Worm (Caenorhabditis elegans): ENCODE results near the gene let-268.

The let-268 gene

DNA sequence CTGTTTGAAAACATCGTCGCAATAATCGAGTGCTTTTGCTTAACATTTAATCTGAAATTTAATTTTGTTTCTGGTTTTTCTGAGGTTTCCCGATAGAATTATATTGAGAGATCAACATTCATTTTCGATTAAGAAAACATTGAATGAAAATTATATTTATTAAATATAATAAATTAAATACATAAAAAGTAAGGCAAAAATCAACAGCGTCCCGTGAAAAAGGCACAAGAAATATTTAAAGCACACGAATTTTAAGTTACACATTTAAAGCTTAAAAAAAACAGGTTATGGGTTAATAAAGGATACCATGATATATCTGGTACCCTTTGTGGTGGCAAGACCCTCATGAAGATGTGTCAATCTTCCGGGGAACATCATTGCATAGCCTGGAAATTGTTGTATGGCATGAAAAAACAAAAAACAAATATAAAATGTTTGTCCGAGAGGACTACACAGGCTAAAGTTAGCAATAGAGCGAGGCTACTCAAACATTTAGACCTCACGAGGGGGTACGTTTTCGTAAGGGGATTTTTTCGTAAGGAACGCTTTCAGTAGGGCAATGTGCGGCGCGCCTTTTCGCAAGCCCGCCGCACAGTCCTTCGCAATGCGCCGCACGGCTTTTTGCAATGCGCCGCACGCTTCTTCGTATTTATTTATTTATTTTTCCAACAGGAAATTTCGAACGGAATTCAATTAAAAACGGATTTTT, 6.5 kb downstream of the let-268 start, which contains the start of gene mtcu-2:
Gene mtcu-2, minus strand, starts transcription at position 51 of the 709 bp plus-strand sequence.
- TF ChIP-seq W03F9.2 (tag; optimal IDR thresholded peaks at IDR 0.05), result peak; percentile 40

DNA sequence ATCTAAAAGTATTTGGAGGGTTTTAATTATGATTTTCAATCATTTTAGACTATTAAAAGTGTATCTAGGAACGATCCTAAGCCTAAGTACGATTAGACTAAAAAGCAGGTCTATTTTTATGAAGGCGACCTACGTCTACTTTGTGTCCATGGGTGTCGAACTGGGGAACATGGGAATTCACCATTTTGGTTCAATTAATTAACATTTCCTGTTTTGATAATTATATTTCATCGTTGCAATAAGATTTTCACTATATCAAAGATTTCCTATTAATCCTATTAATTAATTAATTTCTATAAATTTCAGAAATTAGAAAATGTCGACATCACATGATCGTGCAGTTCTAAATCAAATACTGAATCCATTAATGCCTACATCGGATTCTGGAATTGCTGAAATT, 9.9 kb downstream of the let-268 start, which contains the start of gene ttc-36:
Gene ttc-36, plus strand, starts transcription at position 301 of the 400 bp plus-strand sequence.
- no peak for TF ChIP-seq him-1 (tag; optimal IDR thresholded peaks at IDR 0.05)
- TF ChIP-seq W03F9.2 (tag; optimal IDR thresholded peaks at IDR 0.05), result no peak
- TF ChIP-seq dao-5 (tag; optimal IDR thresholded peaks at IDR 0.05), result no peak

DNA sequence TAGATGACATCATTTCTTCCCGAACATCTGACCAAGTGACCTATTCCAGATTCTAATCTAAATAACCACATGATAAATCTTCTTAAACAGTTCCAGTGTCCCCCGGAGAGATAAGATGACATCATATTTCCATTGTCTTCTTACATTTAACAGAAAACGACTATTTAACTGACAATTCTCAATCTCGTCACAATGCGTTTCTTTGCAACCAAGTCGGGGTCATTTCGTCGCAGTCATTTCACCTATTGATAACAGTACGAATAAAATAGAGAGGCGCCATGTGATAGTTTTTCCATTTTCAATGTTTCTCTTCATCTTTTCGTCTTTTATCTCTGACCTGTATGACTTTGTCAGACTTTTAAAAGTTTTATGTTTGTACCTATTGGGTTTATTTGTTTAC, 10.7 kb downstream of the let-268 start:
- no peak for TF ChIP-seq W03F9.2 (tag; optimal IDR thresholded peaks at IDR 0.05)
- TF ChIP-seq dao-5 (tag; optimal IDR thresholded peaks at IDR 0.05), result no peak
- TF ChIP-seq him-1 (tag; optimal IDR thresholded peaks at IDR 0.05), result no peak

DNA sequence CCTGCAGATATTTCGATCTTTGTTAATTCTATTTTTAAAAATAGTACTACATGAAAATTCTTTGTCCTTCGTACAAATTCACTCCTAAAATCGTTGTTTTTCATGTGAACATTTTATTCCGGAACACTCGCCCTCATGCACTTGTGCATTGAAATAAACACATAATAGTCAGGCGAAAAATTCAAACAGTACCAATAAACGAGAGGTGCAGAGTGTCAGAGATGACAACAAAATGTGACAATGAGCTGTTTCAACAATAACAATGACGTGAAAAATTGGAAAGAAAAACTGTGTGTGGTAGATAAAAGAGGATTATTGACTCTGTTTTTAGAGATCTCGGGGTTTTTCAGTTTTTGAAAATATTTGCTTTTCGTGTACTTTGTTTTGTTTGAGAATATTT, 11.6 kb downstream of the let-268 start, which contains the start of gene F52H3.6:
Gene F52H3.6, minus strand, starts transcription at position 228 of the 400 bp plus-strand sequence.
- no peak for TF ChIP-seq dao-5 (tag; optimal IDR thresholded peaks at IDR 0.05)
- TF ChIP-seq W03F9.2 (tag; optimal IDR thresholded peaks at IDR 0.05), result no peak
- TF ChIP-seq him-1 (tag; optimal IDR thresholded peaks at IDR 0.05), result no peak

DNA sequence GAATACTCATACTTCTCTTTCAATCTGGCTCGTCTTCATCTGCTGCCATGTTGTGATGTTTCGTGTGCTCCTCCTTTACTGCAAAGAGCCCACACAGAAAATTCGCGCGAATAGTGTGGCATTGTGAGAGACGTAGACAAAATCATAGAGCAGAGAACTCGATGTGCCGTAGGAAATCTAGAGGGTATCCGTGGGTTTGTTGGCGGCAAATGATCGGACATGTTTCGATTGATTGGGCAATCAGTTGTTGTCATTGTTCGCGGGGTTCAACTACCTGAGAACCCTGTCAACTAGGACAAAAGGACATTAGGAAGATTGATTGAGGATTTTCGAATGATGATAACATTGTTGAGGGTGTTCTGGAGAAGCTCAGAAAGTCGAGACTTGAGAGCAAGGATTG, 14.7 kb downstream of the let-268 start:
- TF ChIP-seq dao-5 (tag; optimal IDR thresholded peaks at IDR 0.05) (no peak), him-1 (tag; optimal IDR thresholded peaks at IDR 0.05) (no peak), W03F9.2 (tag; optimal IDR thresholded peaks at IDR 0.05) (no peak)

DNA sequence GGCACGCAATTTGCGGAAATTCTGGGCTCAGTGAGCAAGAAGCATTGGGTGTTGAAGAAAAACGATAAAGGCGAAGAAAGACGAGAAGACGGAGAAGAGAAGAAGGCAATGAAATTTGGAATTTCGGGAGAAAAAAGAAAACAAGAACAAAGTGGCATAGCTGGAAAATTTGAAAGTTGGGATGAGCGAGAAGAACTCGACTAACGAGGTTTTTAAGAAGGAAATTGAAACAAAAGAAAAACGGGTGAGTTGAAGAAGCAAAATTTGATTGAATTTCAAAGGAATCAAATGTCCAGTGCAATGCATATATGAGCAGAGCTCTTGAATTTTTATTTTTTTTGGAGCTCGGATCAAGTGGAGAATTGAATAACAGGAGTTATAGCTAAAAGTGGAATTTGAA, 18.0 kb downstream of the let-268 start:
- TF ChIP-seq him-1 (tag; optimal IDR thresholded peaks at IDR 0.05), result no peak
- no peak for TF ChIP-seq W03F9.2 (tag; optimal IDR thresholded peaks at IDR 0.05)
- TF ChIP-seq dao-5 (tag; optimal IDR thresholded peaks at IDR 0.05), result no peak

DNA sequence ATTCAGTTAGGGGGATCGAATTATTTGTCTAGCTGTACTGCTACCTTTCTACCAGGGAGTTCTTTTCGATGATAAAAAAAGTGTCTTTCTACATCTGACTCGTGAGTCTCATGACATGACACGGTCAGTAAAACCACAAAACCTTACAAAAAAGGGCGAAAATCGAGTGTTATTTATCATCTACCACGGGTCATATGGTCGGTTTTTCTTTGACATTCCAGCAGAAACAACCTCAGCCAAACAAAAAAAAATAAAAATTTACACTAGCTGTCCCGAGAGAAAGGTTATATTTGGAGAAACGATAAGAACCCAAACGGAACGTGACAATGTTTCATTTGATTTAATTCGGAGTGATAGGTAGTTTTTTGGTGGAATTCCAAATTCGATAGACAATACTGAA, 20.1 kb downstream of the let-268 start:
- TF ChIP-seq him-1 (tag; optimal IDR thresholded peaks at IDR 0.05), result no peak
- no peak for TF ChIP-seq W03F9.2 (tag; optimal IDR thresholded peaks at IDR 0.05)
- no peak for TF ChIP-seq dao-5 (tag; optimal IDR thresholded peaks at IDR 0.05)

DNA sequence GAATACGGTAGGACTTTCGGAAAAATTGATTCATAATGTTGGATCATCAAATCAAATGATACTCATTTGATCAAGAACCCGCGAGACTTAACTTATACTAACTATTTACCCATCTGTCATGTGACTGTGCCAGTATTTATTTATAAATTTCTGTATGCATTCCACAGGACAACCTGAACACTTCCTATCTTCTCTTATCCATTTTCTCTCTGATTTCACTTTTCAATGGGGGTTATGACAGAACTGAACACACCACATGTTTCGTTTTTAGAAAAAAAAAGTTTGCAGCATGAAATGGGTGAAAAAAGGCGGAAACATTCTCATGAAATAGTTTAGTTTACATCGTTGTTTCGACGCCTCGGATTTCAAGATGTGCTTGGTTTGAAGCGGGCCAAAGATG, 22.3 kb downstream of the let-268 start:
- TF ChIP-seq W03F9.2 (tag; optimal IDR thresholded peaks at IDR 0.05) (no peak), him-1 (tag; optimal IDR thresholded peaks at IDR 0.05) (no peak), dao-5 (tag; optimal IDR thresholded peaks at IDR 0.05) (no peak)

DNA sequence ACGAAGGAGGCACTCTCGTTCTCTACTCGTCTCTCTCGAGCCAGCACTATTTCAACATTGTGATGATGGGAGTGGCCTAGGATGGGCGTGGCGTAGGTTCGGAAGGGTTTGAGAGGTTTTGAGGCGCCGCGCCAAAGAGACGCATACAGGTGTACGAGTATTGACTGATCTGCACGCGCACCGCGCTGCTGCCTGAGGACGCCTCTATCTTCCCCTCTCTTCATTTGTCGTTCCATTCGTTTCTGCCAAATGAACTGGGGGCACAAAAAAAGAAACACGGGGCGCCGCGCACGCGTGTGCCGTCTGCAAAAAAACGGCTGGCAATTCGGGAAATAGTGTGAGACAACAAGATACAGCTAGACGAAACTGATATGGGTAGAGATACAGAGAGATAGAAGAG, 23.8 kb downstream of the let-268 start, which contains the start of gene lec-2:
Gene lec-2, minus strand, starts transcription at position 171 of the 400 bp plus-strand sequence.
- no peak for TF ChIP-seq dao-5 (tag; optimal IDR thresholded peaks at IDR 0.05)
- no peak for TF ChIP-seq W03F9.2 (tag; optimal IDR thresholded peaks at IDR 0.05)
- TF ChIP-seq him-1 (tag; optimal IDR thresholded peaks at IDR 0.05), result no peak

DNA sequence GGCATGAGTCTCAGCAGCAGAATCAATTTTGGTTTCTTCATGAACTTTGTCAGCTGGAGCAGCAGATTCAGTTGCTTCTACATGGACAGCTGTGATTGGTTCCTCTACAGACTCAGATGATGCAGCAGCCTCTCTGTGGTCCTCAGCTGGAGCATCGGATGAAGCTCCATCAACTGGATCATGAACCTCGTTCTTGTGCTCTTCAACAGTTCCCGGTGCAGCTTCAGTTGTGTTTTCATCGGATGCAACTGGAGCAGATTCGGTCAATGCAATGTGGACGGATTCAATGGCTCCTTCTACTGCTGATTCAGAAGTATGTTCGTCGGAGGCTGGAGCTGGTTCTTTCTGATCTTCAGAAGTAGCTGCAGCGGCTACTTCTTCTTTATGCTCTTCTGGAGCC, 25.4 kb downstream of the let-268 start:
- TF ChIP-seq him-1 (tag; optimal IDR thresholded peaks at IDR 0.05), result no peak
- no peak for TF ChIP-seq W03F9.2 (tag; optimal IDR thresholded peaks at IDR 0.05)
- TF ChIP-seq dao-5 (tag; optimal IDR thresholded peaks at IDR 0.05), result no peak

DNA sequence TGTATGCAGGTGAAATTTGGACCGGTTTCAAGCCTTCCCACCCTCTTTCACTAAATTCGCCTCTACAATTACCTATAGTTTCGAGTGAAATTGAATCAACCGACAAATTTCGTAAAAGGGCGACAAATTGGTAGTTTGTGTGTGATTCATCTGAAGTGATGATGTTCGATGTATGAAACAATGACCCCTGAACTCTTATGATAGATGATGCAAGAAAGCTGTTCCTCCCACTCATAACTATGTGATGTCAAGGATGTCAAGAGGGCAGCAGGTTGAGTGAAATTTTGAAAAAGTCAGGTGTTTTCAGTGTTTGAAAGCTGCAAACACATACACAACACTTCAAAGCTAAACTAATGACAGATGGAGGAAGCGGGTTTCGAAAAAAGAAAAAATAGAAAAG, 27.3 kb downstream of the let-268 start:
- TF ChIP-seq W03F9.2 (tag; optimal IDR thresholded peaks at IDR 0.05) (no peak), him-1 (tag; optimal IDR thresholded peaks at IDR 0.05) (no peak), dao-5 (tag; optimal IDR thresholded peaks at IDR 0.05) (no peak)

DNA sequence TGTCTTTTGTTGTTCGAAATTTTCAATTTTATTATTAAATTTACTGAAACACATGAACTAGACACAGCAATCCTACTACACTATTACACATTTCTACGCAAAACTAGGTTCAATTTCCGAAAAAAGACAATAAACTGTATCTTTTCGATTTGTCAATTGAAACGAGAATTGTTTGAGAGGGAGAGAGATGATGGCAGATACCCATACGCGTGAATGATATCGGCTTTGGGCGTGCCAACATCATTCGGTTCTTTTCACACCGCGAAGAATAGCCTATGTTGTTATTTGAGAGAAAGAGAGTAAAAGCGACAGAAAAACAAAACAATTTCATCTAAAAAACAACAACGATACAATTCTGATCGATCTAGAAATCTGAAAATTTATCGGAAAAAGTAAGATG, 28.0 kb downstream of the let-268 start:
- TF ChIP-seq him-1 (tag; optimal IDR thresholded peaks at IDR 0.05) (no peak), W03F9.2 (tag; optimal IDR thresholded peaks at IDR 0.05) (no peak), dao-5 (tag; optimal IDR thresholded peaks at IDR 0.05) (no peak)

DNA sequence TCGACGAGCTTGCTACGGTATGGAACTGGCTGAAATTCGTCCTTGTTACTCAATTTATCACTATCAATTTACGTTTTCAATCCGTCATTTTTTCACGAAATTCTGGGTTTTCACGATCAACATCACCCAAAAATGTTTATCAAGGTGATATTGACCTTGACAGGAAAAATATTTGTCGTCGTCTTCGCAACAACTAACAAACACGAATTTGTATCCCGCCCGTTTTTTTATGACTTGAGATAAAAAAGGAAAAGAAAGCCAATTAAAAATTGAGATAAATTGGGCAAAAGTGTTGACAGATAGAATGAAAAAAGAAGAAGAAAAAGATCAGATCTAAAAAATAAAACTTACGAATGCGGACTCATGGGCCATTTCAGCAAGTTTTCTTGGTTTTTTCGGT, 28.9 kb downstream of the let-268 start:
- no peak for TF ChIP-seq him-1 (tag; optimal IDR thresholded peaks at IDR 0.05)
- no peak for TF ChIP-seq dao-5 (tag; optimal IDR thresholded peaks at IDR 0.05)
- TF ChIP-seq W03F9.2 (tag; optimal IDR thresholded peaks at IDR 0.05), result no peak

DNA sequence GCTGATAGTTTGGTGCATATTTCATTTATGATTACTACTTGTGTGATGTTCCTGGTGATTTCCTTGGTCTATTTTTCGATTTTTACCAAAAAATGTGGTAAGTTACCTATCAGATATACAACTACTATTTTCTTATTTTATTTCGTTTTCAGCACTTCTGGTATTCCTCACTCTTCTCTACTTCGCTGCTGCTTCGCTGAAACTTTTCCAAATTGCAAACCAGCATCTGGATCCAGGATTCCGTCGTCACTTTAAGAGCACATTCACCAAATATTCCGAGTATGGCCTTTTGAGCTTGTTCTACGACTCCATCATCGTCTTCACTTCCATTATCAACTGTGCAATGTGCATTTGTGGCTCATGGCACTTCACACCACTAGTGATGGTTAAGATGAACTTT, 31.2 kb downstream of the let-268 start:
- no peak for TF ChIP-seq him-1 (tag; optimal IDR thresholded peaks at IDR 0.05)
- TF ChIP-seq W03F9.2 (tag; optimal IDR thresholded peaks at IDR 0.05), result no peak
- TF ChIP-seq dao-5 (tag; optimal IDR thresholded peaks at IDR 0.05), result no peak

DNA sequence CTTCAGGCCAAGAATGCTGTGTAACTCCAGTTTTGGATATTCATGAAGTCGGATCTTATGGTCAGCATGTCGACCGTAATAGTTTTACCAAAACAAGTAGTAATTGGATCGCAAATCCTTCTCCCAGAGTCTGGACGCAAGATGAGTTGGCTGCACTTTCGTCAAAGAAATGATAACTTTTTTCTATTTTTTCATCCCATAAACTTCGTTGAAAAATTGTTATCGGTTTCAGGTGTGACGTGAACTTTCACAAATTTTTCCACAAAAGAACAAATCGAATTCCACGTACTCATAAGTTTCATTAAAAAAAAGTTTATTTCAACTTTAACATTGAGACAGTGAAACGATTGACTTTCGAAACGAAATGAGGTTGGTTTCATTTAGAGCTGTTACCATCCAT, 31.9 kb downstream of the let-268 start, which contains the start of gene ZK892.5:
Gene ZK892.5, plus strand, starts transcription at position 301 of the 400 bp plus-strand sequence.
- no peak for TF ChIP-seq W03F9.2 (tag; optimal IDR thresholded peaks at IDR 0.05)
- no peak for TF ChIP-seq him-1 (tag; optimal IDR thresholded peaks at IDR 0.05)
- no peak for TF ChIP-seq dao-5 (tag; optimal IDR thresholded peaks at IDR 0.05)
